Worm (Caenorhabditis elegans): ENCODE measurements around the gene mdt-29.

Gene mdt-29

DNA sequence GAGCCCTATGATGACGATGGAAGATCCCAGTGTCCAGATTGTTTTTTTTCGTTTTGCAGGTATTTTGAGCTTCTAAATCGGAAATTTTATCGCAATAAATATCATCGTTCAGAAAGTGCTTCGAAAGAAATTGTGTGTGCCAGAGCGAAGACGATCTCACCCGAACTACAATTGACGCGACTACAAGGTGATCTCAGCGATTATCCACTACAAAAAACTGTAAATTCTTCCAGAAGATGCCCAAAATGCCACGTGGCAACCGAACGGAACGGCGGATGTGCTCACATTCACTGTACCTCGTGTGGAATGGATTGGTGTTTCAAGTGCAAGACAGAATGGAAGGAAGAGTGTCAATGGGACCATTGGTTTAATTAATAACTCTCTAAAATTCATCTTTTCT is at the start of gene mdt-29:
Gene mdt-29, plus strand, starts transcription at position 301 of the 400 bp plus-strand sequence.
- no peak for TF ChIP-seq mml-1 (tag; optimal IDR thresholded peaks at IDR 0.05)
- no peak for TF ChIP-seq lin-39 (tag; optimal IDR thresholded peaks at IDR 0.05)
- TF ChIP-seq ceh-82 (tag; optimal IDR thresholded peaks at IDR 0.05): no peak
- no peak for TF ChIP-seq tbx-2 (tag; optimal IDR thresholded peaks at IDR 0.05)
- no peak for TF ChIP-seq eor-1 (tag; optimal IDR thresholded peaks at IDR 0.05)
- no peak for TF ChIP-seq egl-27 (tag; optimal IDR thresholded peaks at IDR 0.05)
- TF ChIP-seq nhr-23 (tag; optimal IDR thresholded peaks at IDR 0.05): no peak
- TF ChIP-seq ztf-4 (tag; optimal IDR thresholded peaks at IDR 0.05): no peak
- TF ChIP-seq elt-2 (tag; optimal IDR thresholded peaks at IDR 0.05): no peak
- no peak for TF ChIP-seq nhr-12 (tag; optimal IDR thresholded peaks at IDR 0.05)

DNA sequence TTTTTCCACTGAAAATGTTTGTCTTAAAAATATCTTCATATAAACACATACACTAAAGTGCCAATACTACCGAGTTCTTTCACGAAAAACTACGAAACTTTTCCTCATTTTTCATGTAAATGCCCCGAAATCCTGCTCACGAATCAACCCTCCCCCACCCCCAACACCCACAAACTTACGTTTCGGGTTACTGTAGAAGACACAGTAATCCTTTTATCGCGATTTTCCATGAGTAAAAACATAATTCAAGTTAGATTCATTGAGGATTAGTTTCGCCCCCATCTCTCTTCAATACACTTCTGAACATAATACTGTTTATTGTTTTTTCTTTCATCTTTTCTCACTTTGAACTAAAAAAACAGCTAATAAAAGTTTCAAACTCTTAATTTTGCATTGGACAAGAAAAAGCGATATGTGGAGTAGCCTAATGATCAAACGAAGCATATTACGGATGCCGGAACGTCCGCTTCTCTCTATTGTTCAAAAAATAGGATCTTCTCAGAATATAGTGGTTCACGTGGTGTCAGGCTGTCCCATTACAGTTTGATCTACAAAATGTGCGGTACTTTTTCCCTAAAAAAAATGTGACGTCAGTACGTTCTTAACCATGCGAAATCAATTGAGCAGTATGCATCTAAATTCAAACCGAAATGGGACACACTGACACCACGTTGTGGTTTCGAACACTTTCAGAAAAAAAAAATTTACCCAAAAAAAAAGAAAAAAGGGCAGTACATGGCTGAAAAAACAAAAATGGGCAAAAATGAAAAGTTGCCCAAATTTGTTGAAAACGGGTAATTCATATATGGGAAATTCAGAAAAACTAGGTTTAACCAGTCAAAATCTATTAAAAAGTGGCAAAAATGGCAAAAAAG is 48.7 kb upstream of the mdt-29 start:
- TF ChIP-seq nhr-76 (tag; optimal IDR thresholded peaks at IDR 0.05) (no peak), fos-1 (tag; optimal IDR thresholded peaks at IDR 0.05) (no peak), lsy-12 (tag; optimal IDR thresholded peaks at IDR 0.05) (peak; percentile 26), nhr-43 (tag; optimal IDR thresholded peaks at IDR 0.05; ENCODE audit: poor library complexity, severe bottlenecking) (peak; percentile 32), skn-1 (tag; optimal IDR thresholded peaks at IDR 0.05) (no peak), hmg-11 (tag; optimal IDR thresholded peaks at IDR 0.05) (no peak), elt-2 (tag; optimal IDR thresholded peaks at IDR 0.05) (no peak), fkh-10 (GFP tag; optimal IDR thresholded peaks at IDR 0.05) (no peak), lin-39 (tag; optimal IDR thresholded peaks at IDR 0.05) (no peak), ztf-4 (tag; optimal IDR thresholded peaks at IDR 0.05) (no peak), nhr-23 (tag; optimal IDR thresholded peaks at IDR 0.05) (peak; percentile 64), lin-15B (tag; optimal IDR thresholded peaks at IDR 0.05) (no peak), pha-4 (tag; optimal IDR thresholded peaks at IDR 0.05) (no peak), sea-2 (GFP tag; optimal IDR thresholded peaks at IDR 0.05) (no peak), mdl-1 (tag; optimal IDR thresholded peaks at IDR 0.05) (no peak), ama-1 (optimal IDR thresholded peaks at IDR 0.05) (peak; percentile 22), ceh-16 (tag; optimal IDR thresholded peaks at IDR 0.05) (no peak), ZK546.5 (tag; optimal IDR thresholded peaks at IDR 0.05) (no peak), nfya-1 (tag; optimal IDR thresholded peaks at IDR 0.05; ENCODE audit: insufficient read depth) (no peak), nhr-28 (tag; optimal IDR thresholded peaks at IDR 0.05) (no peak), aly-2 (tag; optimal IDR thresholded peaks at IDR 0.05) (no peak)

DNA sequence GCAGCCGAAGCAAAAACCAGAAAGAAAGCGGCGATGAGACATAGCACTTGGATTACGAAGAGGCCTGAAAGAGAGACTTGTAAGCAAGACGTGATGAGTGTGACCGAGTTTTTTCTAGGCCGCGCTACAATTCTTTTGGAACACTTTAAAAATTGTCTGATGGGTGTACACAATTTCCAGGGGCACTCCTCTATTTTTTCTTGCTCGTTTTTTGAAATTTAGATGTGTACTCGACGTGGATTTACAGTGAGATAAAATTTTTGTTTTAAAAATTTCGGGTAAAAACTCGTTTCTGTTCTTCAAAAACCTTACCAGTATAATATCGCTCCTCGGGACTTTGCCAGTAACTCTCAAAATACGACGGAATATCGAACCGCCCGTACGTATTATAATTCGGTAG is 43.2 kb upstream of the mdt-29 start:
- TF ChIP-seq hmg-11 (tag; optimal IDR thresholded peaks at IDR 0.05) (no peak), ama-1 (optimal IDR thresholded peaks at IDR 0.05) (no peak), nhr-237 (tag; optimal IDR thresholded peaks at IDR 0.05) (no peak), ZK546.5 (tag; optimal IDR thresholded peaks at IDR 0.05) (no peak), daf-12 (tag; optimal IDR thresholded peaks at IDR 0.05) (no peak), lin-15B (tag; optimal IDR thresholded peaks at IDR 0.05) (no peak), lsy-12 (tag; optimal IDR thresholded peaks at IDR 0.05) (no peak), egl-27 (tag; optimal IDR thresholded peaks at IDR 0.05) (no peak), elt-1 (tag; optimal IDR thresholded peaks at IDR 0.05) (no peak), nfya-1 (tag; optimal IDR thresholded peaks at IDR 0.05; ENCODE audit: insufficient read depth) (no peak), ztf-11 (tag; optimal IDR thresholded peaks at IDR 0.05) (no peak), ceh-82 (tag; optimal IDR thresholded peaks at IDR 0.05) (no peak), nhr-25 (tag; optimal IDR thresholded peaks at IDR 0.05) (no peak), ceh-28 (tag; optimal IDR thresholded peaks at IDR 0.05) (no peak), egl-5 (tag; optimal IDR thresholded peaks at IDR 0.05) (no peak), fos-1 (tag; optimal IDR thresholded peaks at IDR 0.05) (no peak), nhr-12 (tag; optimal IDR thresholded peaks at IDR 0.05) (no peak), fkh-2 (tag; optimal IDR thresholded peaks at IDR 0.05) (no peak), nhr-77 (tag; optimal IDR thresholded peaks at IDR 0.05) (no peak)

DNA sequence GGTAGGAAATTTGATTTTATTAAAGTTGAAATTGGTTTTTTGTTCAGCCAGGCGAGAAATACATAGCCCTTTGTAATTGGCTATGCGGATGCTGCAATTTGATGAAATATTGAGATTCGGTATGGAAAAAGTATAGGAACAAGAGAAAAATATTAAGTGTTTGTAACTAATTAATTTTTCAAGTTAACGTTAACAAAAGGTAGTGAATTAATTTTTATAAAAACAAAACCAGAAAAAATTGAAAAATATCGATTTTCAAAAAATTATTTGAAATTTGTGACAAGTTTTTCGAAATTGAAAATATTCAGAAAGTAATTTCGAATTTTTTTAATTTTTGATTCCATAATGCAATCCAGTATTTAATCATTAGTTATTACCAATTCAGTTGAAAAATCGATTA is 41.4 kb upstream of the mdt-29 start, which contains the start of gene W06F12.2:
Gene W06F12.2, minus strand, starts transcription at position 101 of the 400 bp plus-strand sequence.
- TF ChIP-seq pqm-1 (tag; optimal IDR thresholded peaks at IDR 0.05): no peak
- no peak for TF ChIP-seq nhr-11 (tag; optimal IDR thresholded peaks at IDR 0.05)
- no peak for TF ChIP-seq hmg-11 (tag; optimal IDR thresholded peaks at IDR 0.05)
- TF ChIP-seq egl-5 (tag; optimal IDR thresholded peaks at IDR 0.05): no peak
- TF ChIP-seq unc-39 (tag; optimal IDR thresholded peaks at IDR 0.05): no peak
- TF ChIP-seq nhr-25 (tag; optimal IDR thresholded peaks at IDR 0.05): no peak
- TF ChIP-seq mdl-1 (tag; optimal IDR thresholded peaks at IDR 0.05): no peak
- TF ChIP-seq eor-1 (tag; optimal IDR thresholded peaks at IDR 0.05): no peak
- TF ChIP-seq nhr-237 (tag; optimal IDR thresholded peaks at IDR 0.05): no peak
- no peak for TF ChIP-seq fos-1 (tag; optimal IDR thresholded peaks at IDR 0.05)
- TF ChIP-seq ceh-28 (tag; optimal IDR thresholded peaks at IDR 0.05): no peak
- no peak for TF ChIP-seq nhr-23 (tag; optimal IDR thresholded peaks at IDR 0.05)

Measured in whole organism, L3 larva.